Fruit fly (Drosophila melanogaster) whole organism, embryonic: ENCODE results near the gene CG9582.
A peak's percentile ranks its signal among the peaks of the same experiment; 100 is the strongest.

Experiments used
- Atf-2 ChIP-seq: fragments of 200-800 bp; sonication (Bioruptor generic); optimal IDR thresholded peaks from 2 replicates; lab custom pipeline; 2016; ENCODE audit warnings: missing biosample characterization, missing genetic modification characterization
- B-H1 ChIP-seq: fragments of 200-800 bp; sonication (Bioruptor generic); IDR thresholded peaks from 3 replicates; pipeline ENCODE4 v1.3.6; 2022; ENCODE audit warnings: missing biosample characterization, missing genetic modification characterization
- CG10209 ChIP-seq: fragments of 200-800 bp; sonication (Bioruptor generic); optimal IDR thresholded peaks from 3 replicates; lab custom pipeline; 2017; ENCODE audit warnings: missing biosample characterization, mild to moderate bottlenecking, missing genetic modification characterization, missing genetic modification reagents
- CG10654 ChIP-seq: fragments of 200-800 bp; sonication (Bioruptor generic); optimal IDR thresholded peaks from 2 replicates; lab custom pipeline; 2016; ENCODE audit warnings: missing biosample characterization, missing genetic modification characterization
- CG12744 ChIP-seq: fragments of 200-800 bp; sonication (Bioruptor generic); optimal IDR thresholded peaks from 2 replicates; lab custom pipeline; 2016; ENCODE audit warnings: missing biosample characterization, missing genetic modification characterization
- CG12769 ChIP-seq: fragments of 200-800 bp; sonication (Bioruptor generic); optimal IDR thresholded peaks from 2 replicates; lab custom pipeline; 2019; ENCODE audit warnings: missing biosample characterization, mild to moderate bottlenecking, missing genetic modification characterization, moderate library complexity
- CG13296 ChIP-seq: fragments of 200-800 bp; sonication (Bioruptor generic); optimal IDR thresholded peaks from 3 replicates; lab custom pipeline; 2018; ENCODE audit warnings: missing biosample characterization, mild to moderate bottlenecking, missing genetic modification characterization
- CG14860 ChIP-seq: fragments of 200-800 bp; sonication (Bioruptor generic); IDR thresholded peaks from 3 replicates; pipeline ENCODE4 v1.3.6; 2022; ENCODE audit warnings: missing biosample characterization, missing genetic modification characterization; ENCODE audit not compliant: partially characterized antibody
- CG1603 ChIP-seq: fragments of 200-800 bp; sonication (Bioruptor generic); optimal IDR thresholded peaks from 2 replicates; lab custom pipeline; 2019; ENCODE audit warnings: missing biosample characterization, mild to moderate bottlenecking, missing genetic modification characterization, moderate library complexity
- CG1647 ChIP-seq: fragments of 200-800 bp; sonication (Bioruptor generic); optimal IDR thresholded peaks from 3 replicates; lab custom pipeline; 2016; ENCODE audit warnings: missing biosample characterization, missing genetic modification characterization
- CG17385 ChIP-seq: fragments of 200-800 bp; sonication (Bioruptor generic); optimal IDR thresholded peaks from 3 replicates; lab custom pipeline; 2018; ENCODE audit warnings: missing biosample characterization, mild to moderate bottlenecking, missing genetic modification characterization
- CG2712 ChIP-seq: fragments of 200-800 bp; optimal IDR thresholded peaks from 3 replicates; lab custom pipeline; 2019; ENCODE audit warnings: missing biosample characterization, mild to moderate bottlenecking, missing genetic modification characterization, moderate library complexity
- CG3995 ChIP-seq: fragments of 200-800 bp; sonication (Bioruptor generic); optimal IDR thresholded peaks from 3 replicates; lab custom pipeline; 2016; ENCODE audit warnings: missing biosample characterization, missing genetic modification characterization
- CG6254 ChIP-seq: fragments of 200-800 bp; sonication (Bioruptor generic); optimal IDR thresholded peaks from 3 replicates; lab custom pipeline; 2017; ENCODE audit warnings: mild to moderate bottlenecking, missing biosample characterization, missing genetic modification reagents, missing genetic modification characterization
- CG7786 ChIP-seq: fragments of 200-800 bp; sonication (Bioruptor generic); optimal IDR thresholded peaks from 2 replicates; lab custom pipeline; 2016; ENCODE audit warnings: missing biosample characterization, missing genetic modification characterization
- CG7839 ChIP-seq: fragments of 200-800 bp; sonication (Bioruptor generic); optimal IDR thresholded peaks from 3 replicates; lab custom pipeline; 2018; ENCODE audit warnings: missing biosample characterization, mild to moderate bottlenecking, missing genetic modification characterization, moderate library complexity
- CG9876 ChIP-seq: fragments of 200-800 bp; sonication (Bioruptor generic); optimal IDR thresholded peaks from 2 replicates; lab custom pipeline; 2016; ENCODE audit warnings: missing biosample characterization, missing genetic modification characterization
- CoRest ChIP-seq: fragments of 200-800 bp; sonication (Bioruptor generic); optimal IDR thresholded peaks from 3 replicates; lab custom pipeline; 2018; ENCODE audit warnings: missing biosample characterization, mild to moderate bottlenecking, missing genetic modification characterization, moderate library complexity
- D19B ChIP-seq: fragments of 200-800 bp; sonication (Bioruptor generic); optimal IDR thresholded peaks from 2 replicates; lab custom pipeline; 2017; ENCODE audit warnings: missing biosample characterization, mild to moderate bottlenecking, missing genetic modification characterization
- Dll ChIP-seq: fragments of 200-800 bp; sonication (Bioruptor generic); IDR thresholded peaks from 4 replicates; pipeline ENCODE4 v1.3.6; 2022; ENCODE audit warnings: missing biosample characterization, missing genetic modification characterization; ENCODE audit not compliant: partially characterized antibody
- Dp ChIP-seq: fragments of 200-800 bp; sonication (Bioruptor generic); optimal IDR thresholded peaks from 2 replicates; lab custom pipeline; 2018; ENCODE audit warnings: missing biosample characterization, mild to moderate bottlenecking, missing genetic modification characterization, moderate library complexity
- HLH3B ChIP-seq: fragments of 200-800 bp; sonication (Bioruptor generic); IDR thresholded peaks from 2 replicates; pipeline ENCODE4 v1.3.6; 2022; ENCODE audit warnings: missing biosample characterization, missing genetic modification characterization
- Hmr ChIP-seq: fragments of 200-800 bp; sonication (Bioruptor generic); optimal IDR thresholded peaks from 3 replicates; lab custom pipeline; 2017; ENCODE audit warnings: mild to moderate bottlenecking, missing biosample characterization, missing genetic modification reagents, missing genetic modification characterization
- Hmx ChIP-seq: fragments of 200-800 bp; sonication (Bioruptor generic); optimal IDR thresholded peaks from 2 replicates; lab custom pipeline; 2016; ENCODE audit warnings: missing biosample characterization, missing genetic modification characterization
- Lhr ChIP-seq: fragments of 200-800 bp; sonication (Bioruptor generic); optimal IDR thresholded peaks from 3 replicates; lab custom pipeline; 2017; ENCODE audit warnings: mild to moderate bottlenecking, missing biosample characterization, missing genetic modification reagents, missing genetic modification characterization
- Mrtf ChIP-seq: fragments of 200-800 bp; sonication (Bioruptor generic); IDR thresholded peaks from 3 replicates; pipeline ENCODE4 v1.3.6; 2022; ENCODE audit warnings: missing biosample characterization, missing genetic modification characterization
- NfI ChIP-seq: fragments of 200-800 bp; sonication (Bioruptor generic); optimal IDR thresholded peaks from 3 replicates; lab custom pipeline; 2018; ENCODE audit warnings: missing biosample characterization, mild to moderate bottlenecking, missing genetic modification characterization, moderate library complexity
- Pdp1 ChIP-seq, 2 experiments: fragments of 200-800 bp; sonication (Bioruptor generic); optimal IDR thresholded peaks; 3 replicates each; lab custom pipeline; 2016; ENCODE audit warnings: missing biosample characterization in 2 of 2, missing genetic modification characterization in 2 of 2, mild to moderate bottlenecking in 1 of 2, moderate library complexity in 1 of 2
- aop ChIP-seq: fragments of 200-800 bp; sonication (Bioruptor generic); IDR thresholded peaks from 2 replicates; pipeline ENCODE4 v1.3.6; 2022; ENCODE audit warnings: missing biosample characterization, missing genetic modification characterization
- corto ChIP-seq: fragments of 200-800 bp; sonication (Bioruptor generic); optimal IDR thresholded peaks from 2 replicates; lab custom pipeline; 2016; ENCODE audit warnings: missing biosample characterization, mild to moderate bottlenecking, missing genetic modification characterization, moderate library complexity
- dan ChIP-seq: fragments of 200-800 bp; sonication (Bioruptor generic); IDR thresholded peaks from 2 replicates; pipeline ENCODE4 v1.3.6; 2022; ENCODE audit warnings: missing biosample characterization, missing genetic modification characterization
- fru ChIP-seq: fragments of >200 bp; optimal IDR thresholded peaks from 2 replicates; lab custom pipeline; 2017
- gcm2 ChIP-seq: fragments of 200-800 bp; sonication (Bioruptor generic); optimal IDR thresholded peaks from 2 replicates; lab custom pipeline; 2016; ENCODE audit warnings: missing biosample characterization, missing genetic modification characterization
- hb ChIP-seq: fragments of 200-800 bp; sonication (Bioruptor generic); IDR thresholded peaks from 3 replicates; pipeline ENCODE4 v1.3.6; 2022; ENCODE audit warnings: missing biosample characterization, missing genetic modification characterization; ENCODE audit not compliant: partially characterized antibody
- hkb ChIP-seq, 2 experiments: fragments of 200-800 bp in 1 of 2; fragments of >200 bp in 1 of 2; sonication (Bioruptor generic) in 1 of 2; IDR thresholded peaks in 1 of 2; optimal IDR thresholded peaks in 1 of 2; 2 replicates each; pipeline versions ENCODE4 v1.3.6 to Lab custom; 2017 to 2022; ENCODE audit warnings: missing biosample characterization in 1 of 2, missing genetic modification characterization in 1 of 2
- inv ChIP-seq: fragments of 200-800 bp; sonication (Bioruptor generic); IDR thresholded peaks from 2 replicates; pipeline ENCODE4 v1.3.6; 2022; ENCODE audit warnings: missing biosample characterization, missing genetic modification characterization; ENCODE audit not compliant: partially characterized antibody
- lilli ChIP-seq: fragments of 200-800 bp; sonication (Bioruptor generic); optimal IDR thresholded peaks from 3 replicates; lab custom pipeline; 2016; ENCODE audit warnings: missing biosample characterization, missing genetic modification characterization
- mld ChIP-seq: fragments of 200-800 bp; sonication (Bioruptor generic); IDR thresholded peaks from 3 replicates; pipeline ENCODE4 v1.3.6; 2022; ENCODE audit warnings: missing biosample characterization, missing genetic modification characterization; ENCODE audit not compliant: partially characterized antibody
- nerfin-1 ChIP-seq: fragments of 200-800 bp; sonication (Bioruptor generic); optimal IDR thresholded peaks from 3 replicates; lab custom pipeline; 2019; ENCODE audit warnings: missing biosample characterization, mild to moderate bottlenecking, missing genetic modification characterization, moderate library complexity
- nmo ChIP-seq: fragments of 200-800 bp; sonication (Bioruptor generic); optimal IDR thresholded peaks from 2 replicates; lab custom pipeline; 2018; ENCODE audit warnings: missing biosample characterization, mild to moderate bottlenecking, missing genetic modification characterization, moderate library complexity
- otp ChIP-seq: fragments of 200-800 bp; sonication (Bioruptor generic); IDR thresholded peaks from 3 replicates; pipeline ENCODE4, ENCODE4 v1.3.6; 2022; ENCODE audit warnings: missing biosample characterization, missing genetic modification characterization
- pan ChIP-seq, 4 experiments: fragments of >200 bp in 3 of 4; fragments of 200-800 bp in 1 of 4; sonication (Bioruptor generic) in 1 of 4; optimal IDR thresholded peaks in 3 of 4; IDR thresholded peaks in 1 of 4; 2 replicates each; pipeline versions ENCODE4 v1.3.6 to Lab custom; 2017 to 2022; ENCODE audit warnings: missing biosample characterization in 2 of 4, missing genetic modification characterization in 2 of 4, mixed read lengths in 1 of 4
- pros ChIP-seq: fragments of 200-800 bp; sonication (Bioruptor generic); optimal IDR thresholded peaks from 3 replicates; lab custom pipeline; 2019; ENCODE audit warnings: missing biosample characterization, mild to moderate bottlenecking, missing genetic modification characterization, moderate library complexity
- psq ChIP-seq: fragments of 200-800 bp; sonication (Bioruptor generic); optimal IDR thresholded peaks from 2 replicates; lab custom pipeline; 2017; ENCODE audit warnings: missing biosample characterization, missing genetic modification characterization
- stwl ChIP-seq: fragments of 200-800 bp; sonication (Bioruptor generic); optimal IDR thresholded peaks from 3 replicates; lab custom pipeline; 2018; ENCODE audit warnings: missing biosample characterization, mild to moderate bottlenecking, missing genetic modification characterization, moderate library complexity
- sug ChIP-seq: fragments of 200-800 bp; optimal IDR thresholded peaks from 2 replicates; lab custom pipeline; 2019; ENCODE audit warnings: missing biosample characterization, mild to moderate bottlenecking, missing genetic modification characterization, moderate library complexity

Gene CG9582

DNA sequence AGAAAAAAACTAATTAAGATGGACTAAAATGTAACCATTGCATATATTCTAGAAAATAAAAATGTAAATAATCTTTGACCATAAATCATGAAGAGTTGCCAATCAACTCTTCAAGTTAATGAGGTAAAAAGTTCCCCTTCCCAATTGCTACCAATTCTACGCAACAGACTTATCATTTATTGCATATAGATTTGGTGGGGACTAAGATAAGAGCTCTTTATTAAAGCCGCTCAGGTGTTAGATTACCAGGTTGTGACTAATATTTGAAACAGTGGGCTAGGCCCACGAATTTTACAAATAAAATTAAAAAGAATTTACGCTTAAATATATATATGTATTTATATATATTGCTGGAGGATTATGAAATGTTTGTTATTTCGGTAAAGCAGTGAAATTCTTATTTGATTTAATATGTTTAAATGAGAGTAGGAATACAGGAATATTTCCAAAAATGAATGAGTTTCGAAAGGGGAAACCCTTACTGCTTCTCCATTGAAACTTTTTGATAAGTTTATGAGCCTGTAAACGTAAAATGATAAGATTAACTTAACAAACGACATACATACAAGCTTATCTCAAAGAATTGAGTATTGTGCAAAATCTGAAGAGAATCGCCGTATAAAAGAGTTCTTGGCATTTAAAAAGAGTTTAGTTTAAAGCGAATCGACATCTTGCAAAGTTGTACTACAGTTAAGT is 19.9 kb downstream of the CG9582 start, which contains the start of gene CG13102 (continued):
- peak; percentile 29 for TF ChIP-seq NfI (GFP tag; lab: Kevin White, UChicago)

DNA sequence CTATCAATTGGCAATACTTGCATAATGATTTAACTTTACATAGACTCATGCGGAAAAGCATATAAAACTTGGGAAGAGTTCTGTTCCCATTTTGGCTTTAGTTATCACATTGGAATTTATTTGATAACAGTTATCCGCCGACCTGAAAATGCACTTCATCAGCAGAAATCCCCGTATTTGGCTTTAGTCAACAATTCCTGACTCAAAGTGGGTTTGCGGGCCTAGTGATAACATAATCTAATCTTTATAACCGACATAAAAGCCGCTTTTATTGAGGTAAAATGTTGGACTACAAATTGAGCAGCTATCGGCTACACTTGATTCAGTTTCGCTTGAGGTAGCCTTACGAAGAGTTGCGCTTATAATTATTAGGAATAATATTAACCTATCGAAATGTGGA is 21.4 kb downstream of the CG9582 start, which contains the start of gene CG9568:
CG9568 (plus strand) TSS at position 317 of the 400 bp plus-strand sequence.
- TF ChIP-seq CG12769 (tag; lab: Kevin White, UChicago): peak; percentile 13
- TF ChIP-seq aop (GFP tag; lab: Robert Waterston, UW): no peak
- TF ChIP-seq inv (GFP tag; lab: Robert Waterston, UW): no peak
- no peak for TF ChIP-seq pros (GFP tag; lab: Kevin White, UChicago)
- no peak for TF ChIP-seq mld (GFP tag; lab: Robert Waterston, UW)
- no peak for TF ChIP-seq CG1603
- no peak for TF ChIP-seq Mrtf (GFP tag; lab: Robert Waterston, UW)
- TF ChIP-seq CG6254 (GFP tag; lab: Kevin White, UChicago): no peak
- no peak for TF ChIP-seq nerfin-1 (tag; lab: Kevin White, UChicago)
- TF ChIP-seq B-H1 (GFP tag; lab: Robert Waterston, UW): no peak
- no peak for TF ChIP-seq fru (lab: Kevin White, UChicago)
- TF ChIP-seq Dll: no peak
- no peak for TF ChIP-seq gcm2
- TF ChIP-seq Hmx (GFP tag; lab: Kevin White, UChicago): no peak
- peak; percentile 22 for TF ChIP-seq D19B
- TF ChIP-seq CoRest (tag; lab: Kevin White, UChicago): no peak
- TF ChIP-seq CG3995 (GFP tag; lab: Kevin White, UChicago): no peak
- TF ChIP-seq stwl: no peak
- TF ChIP-seq Atf-2 (GFP tag; lab: Kevin White, UChicago): no peak
- TF ChIP-seq hkb (optimal IDR thresholded peaks at IDR 0.05; lab: Kevin White, UChicago): no peak
- no peak for TF ChIP-seq hkb (GFP tag; IDR thresholded peaks at IDR 0.05; lab: Robert Waterston, UW)
- TF ChIP-seq CG1647 (GFP tag; lab: Kevin White, UChicago): no peak
- TF ChIP-seq CG7839 (tag; lab: Kevin White, UChicago): no peak
- no peak for TF ChIP-seq Hmr
- TF ChIP-seq HLH3B (GFP tag; lab: Robert Waterston, UW): no peak
- TF ChIP-seq CG12744 (GFP tag; lab: Kevin White, UChicago): no peak
- TF ChIP-seq CG10654 (GFP tag; lab: Kevin White, UChicago): no peak
- no peak for TF ChIP-seq CG7786 (GFP tag; lab: Kevin White, UChicago)
- no peak for TF ChIP-seq CG2712 (tag; lab: Kevin White, UChicago)
- TF ChIP-seq CG14860 (GFP tag; lab: Robert Waterston, UW): no peak
- TF ChIP-seq otp (GFP tag; lab: Robert Waterston, UW): no peak
- TF ChIP-seq CG13296 (GFP tag; lab: Kevin White, UChicago): peak; percentile 38
- TF ChIP-seq pan (optimal IDR thresholded peaks at IDR 0.05; lab: Kevin White, UChicago): no peak
- TF ChIP-seq pan (GFP tag; optimal IDR thresholded peaks at IDR 0.05 in 1 of 2, IDR thresholded peaks at IDR 0.05 in 1 of 2): no peak
- TF ChIP-seq CG10209: no peak
- no peak for TF ChIP-seq psq (GFP tag; lab: Kevin White, UChicago)
- TF ChIP-seq hb (GFP tag; lab: Robert Waterston, UW): no peak
- no peak for TF ChIP-seq Dp (GFP tag; lab: Kevin White, UChicago)
- peak; percentile 19 for TF ChIP-seq sug (tag; lab: Kevin White, UChicago)
- no peak for TF ChIP-seq dan (GFP tag; lab: Robert Waterston, UW)
- no peak for TF ChIP-seq nmo (GFP tag; lab: Kevin White, UChicago)
- no peak for TF ChIP-seq corto (GFP tag; lab: Kevin White, UChicago)
- peak in 1 of 2 experiments; percentile 38 for TF ChIP-seq Pdp1 (GFP tag; optimal IDR thresholded peaks at IDR 0.05; lab: Kevin White, UChicago)
- no peak for TF ChIP-seq Lhr (GFP tag; lab: Kevin White, UChicago)
- no peak for TF ChIP-seq lilli (GFP tag; lab: Kevin White, UChicago)
- no peak for TF ChIP-seq CG9876
- TF ChIP-seq CG17385 (GFP tag; lab: Kevin White, UChicago): peak; percentile 2
